Fruit fly (Drosophila melanogaster) whole organism, embryonic: ENCODE data around the gene Hip14.

Experiments
- Atf-2 ChIP-seq: fragments of 200-800 bp; sonication (Bioruptor generic); optimal IDR thresholded peaks from 2 replicates; lab custom pipeline; 2016; ENCODE audit warnings: missing biosample characterization, missing genetic modification characterization
- B-H1 ChIP-seq: fragments of 200-800 bp; sonication (Bioruptor generic); IDR thresholded peaks from 3 replicates; pipeline ENCODE4 v1.3.6; 2022; ENCODE audit warnings: missing biosample characterization, missing genetic modification characterization
- CG1024 ChIP-seq: fragments of 200-800 bp; sonication (Bioruptor generic); IDR thresholded peaks from 2 replicates; pipeline ENCODE4 v1.3.6; 2022; ENCODE audit warnings: missing biosample characterization, missing genetic modification characterization
- CG10431 ChIP-seq: fragments of 200-800 bp; sonication (Bioruptor generic); optimal IDR thresholded peaks from 3 replicates; lab custom pipeline; 2018; ENCODE audit warnings: missing biosample characterization, mild to moderate bottlenecking, missing genetic modification characterization
- CG11093 ChIP-seq: fragments of 200-800 bp; sonication (Bioruptor generic); IDR thresholded peaks from 3 replicates; pipeline ENCODE4 v1.3.6; 2022; ENCODE audit warnings: missing biosample characterization, missing genetic modification characterization
- CG12744 ChIP-seq: fragments of 200-800 bp; sonication (Bioruptor generic); optimal IDR thresholded peaks from 2 replicates; lab custom pipeline; 2016; ENCODE audit warnings: missing biosample characterization, missing genetic modification characterization
- CG12942 ChIP-seq: fragments of 200-800 bp; sonication (Bioruptor generic); optimal IDR thresholded peaks from 3 replicates; lab custom pipeline; 2016; ENCODE audit warnings: missing biosample characterization, missing genetic modification characterization
- CG14441 ChIP-seq: fragments of 200-800 bp; sonication (Bioruptor generic); IDR thresholded peaks from 2 replicates; pipeline ENCODE4 v1.3.6; 2022; ENCODE audit warnings: missing biosample characterization, missing genetic modification characterization
- CG15514 ChIP-seq: fragments of 200-800 bp; sonication (Bioruptor generic); optimal IDR thresholded peaks from 3 replicates; lab custom pipeline; 2017; ENCODE audit warnings: missing biosample characterization, missing genetic modification characterization, mild to moderate bottlenecking, moderate library complexity, missing genetic modification reagents
- CG18619 ChIP-seq: fragments of 200-800 bp; sonication (Bioruptor generic); optimal IDR thresholded peaks from 3 replicates; lab custom pipeline; 2017; ENCODE audit warnings: missing biosample characterization, mild to moderate bottlenecking, missing genetic modification characterization
- CG18764 ChIP-seq: fragments of 200-800 bp; sonication (Bioruptor generic); optimal IDR thresholded peaks from 3 replicates; lab custom pipeline; 2016; ENCODE audit warnings: missing biosample characterization, missing genetic modification characterization
- CG2199 ChIP-seq: fragments of 200-800 bp; sonication (Bioruptor generic); IDR thresholded peaks from 3 replicates; pipeline ENCODE4 v1.3.6; 2022; ENCODE audit warnings: missing biosample characterization, missing genetic modification characterization
- CG31388 ChIP-seq: fragments of 200-800 bp; sonication (Bioruptor generic); optimal IDR thresholded peaks from 2 replicates; lab custom pipeline; 2016; ENCODE audit warnings: missing biosample characterization, missing genetic modification characterization
- CG34422 ChIP-seq: fragments of 200-800 bp; sonication (Bioruptor generic); IDR thresholded peaks from 3 replicates; pipeline ENCODE4 v1.3.6; 2022; ENCODE audit warnings: missing biosample characterization, missing genetic modification characterization
- CG4424 ChIP-seq: fragments of 200-800 bp; sonication (Bioruptor generic); optimal IDR thresholded peaks from 3 replicates; lab custom pipeline; 2016; ENCODE audit warnings: missing biosample characterization, missing genetic modification characterization
- CG4730 ChIP-seq: fragments of 200-800 bp; sonication (Bioruptor generic); IDR thresholded peaks from 2 replicates; pipeline ENCODE4 v1.3.6; 2022; ENCODE audit warnings: missing biosample characterization, missing genetic modification characterization
- CG6689 ChIP-seq: fragments of 200-800 bp; sonication (Bioruptor generic); IDR thresholded peaks from 2 replicates; pipeline ENCODE4 v1.3.6; 2022; ENCODE audit warnings: missing biosample characterization, missing genetic modification characterization
- CG6854 ChIP-seq: fragments of 200-800 bp; sonication (Bioruptor generic); optimal IDR thresholded peaks from 3 replicates; lab custom pipeline; 2017; ENCODE audit warnings: missing biosample characterization, mild to moderate bottlenecking, missing genetic modification characterization
- CG7928 ChIP-seq: fragments of 200-800 bp; sonication (Bioruptor generic); optimal IDR thresholded peaks from 2 replicates; lab custom pipeline; 2017; ENCODE audit warnings: missing biosample characterization, mild to moderate bottlenecking, missing genetic modification characterization
- CG7963 ChIP-seq: fragments of 200-800 bp; sonication (Bioruptor generic); IDR thresholded peaks from 3 replicates; pipeline ENCODE4 v1.3.6; 2022; ENCODE audit warnings: missing biosample characterization, missing genetic modification characterization; ENCODE audit not compliant: partially characterized antibody
- CG8388 ChIP-seq: fragments of 200-800 bp; sonication (Bioruptor generic); optimal IDR thresholded peaks from 2 replicates; lab custom pipeline; 2019; ENCODE audit warnings: missing biosample characterization, mild to moderate bottlenecking, missing genetic modification characterization, moderate library complexity
- CTCF ChIP-seq: fragments of 200-800 bp; sonication (Bioruptor generic); optimal IDR thresholded peaks from 2 replicates; lab custom pipeline; 2017; ENCODE audit warnings: missing biosample characterization, mild to moderate bottlenecking, missing genetic modification characterization, moderate library complexity
- Dip2 ChIP-seq: fragments of 200-800 bp; sonication (Bioruptor generic); IDR thresholded peaks from 2 replicates; pipeline ENCODE4 v1.3.6; 2022; ENCODE audit warnings: missing biosample characterization, missing genetic modification characterization
- Doc2 ChIP-seq: fragments of 200-800 bp; sonication (Bioruptor generic); IDR thresholded peaks from 2 replicates; pipeline ENCODE4 v1.3.6; 2022; ENCODE audit warnings: missing biosample characterization, missing genetic modification characterization
- Hr78 ChIP-seq, 2 experiments: fragments of 200-800 bp in 1 of 2; fragments of >200 bp in 1 of 2; sonication (Bioruptor generic) in 1 of 2; optimal IDR thresholded peaks; 2 replicates each; lab custom pipeline; 2017 to 2019; ENCODE audit warnings: missing biosample characterization in 2 of 2, missing genetic modification characterization in 2 of 2, mild to moderate bottlenecking in 1 of 2, moderate library complexity in 1 of 2
- MTF-1 ChIP-seq: fragments of 200-800 bp; sonication (Bioruptor generic); optimal IDR thresholded peaks from 2 replicates; lab custom pipeline; 2018; ENCODE audit warnings: missing biosample characterization, mild to moderate bottlenecking, missing genetic modification characterization, borderline replicate concordance
- Nf-YC ChIP-seq: fragments of 200-800 bp; optimal IDR thresholded peaks from 3 replicates; lab custom pipeline; 2019; ENCODE audit warnings: missing biosample characterization, mild to moderate bottlenecking, missing genetic modification characterization, moderate library complexity
- Pdp1 ChIP-seq, 2 experiments: fragments of 200-800 bp; sonication (Bioruptor generic); optimal IDR thresholded peaks; 3 replicates each; lab custom pipeline; 2016; ENCODE audit warnings: missing biosample characterization in 2 of 2, missing genetic modification characterization in 2 of 2, mild to moderate bottlenecking in 1 of 2, moderate library complexity in 1 of 2
- caup ChIP-seq: fragments of 200-800 bp; sonication (Bioruptor generic); optimal IDR thresholded peaks from 3 replicates; lab custom pipeline; 2017; ENCODE audit warnings: missing biosample characterization, mild to moderate bottlenecking, missing genetic modification characterization, moderate library complexity; ENCODE audit not compliant: severe bottlenecking
- crol ChIP-seq: fragments of 200-800 bp; sonication (Bioruptor generic); IDR thresholded peaks from 2 replicates; pipeline ENCODE4 v1.3.6; 2022; ENCODE audit warnings: missing biosample characterization, missing genetic modification characterization
- disco-r ChIP-seq: fragments of 200-800 bp; sonication (Bioruptor generic); optimal IDR thresholded peaks from 2 replicates; lab custom pipeline; 2016; ENCODE audit warnings: missing biosample characterization, missing genetic modification characterization
- dmrt11E ChIP-seq: fragments of 200-800 bp; sonication (Bioruptor generic); optimal IDR thresholded peaks from 3 replicates; lab custom pipeline; 2018; ENCODE audit warnings: missing biosample characterization, mild to moderate bottlenecking, missing genetic modification characterization, moderate library complexity
- exex ChIP-seq: fragments of 200-800 bp; sonication (Bioruptor generic); optimal IDR thresholded peaks from 4 replicates; lab custom pipeline; 2018; ENCODE audit warnings: missing biosample characterization, mild to moderate bottlenecking, missing genetic modification characterization, moderate library complexity
- fd102C ChIP-seq: fragments of 200-800 bp; sonication (Bioruptor generic); optimal IDR thresholded peaks from 2 replicates; lab custom pipeline; 2018; ENCODE audit warnings: missing biosample characterization, mild to moderate bottlenecking, missing genetic modification characterization, moderate library complexity
- fd96Cb ChIP-seq: fragments of 200-800 bp; sonication (Bioruptor generic); optimal IDR thresholded peaks from 2 replicates; lab custom pipeline; 2018; ENCODE audit warnings: missing biosample characterization, mild to moderate bottlenecking, missing genetic modification characterization, moderate library complexity
- jigr1 ChIP-seq: fragments of 200-800 bp; sonication (Bioruptor generic); IDR thresholded peaks from 3 replicates; pipeline ENCODE4 v1.3.6; 2022; ENCODE audit warnings: missing biosample characterization, missing genetic modification characterization
- mirr ChIP-seq: fragments of 200-800 bp; sonication (Bioruptor generic); optimal IDR thresholded peaks from 3 replicates; lab custom pipeline; 2018; ENCODE audit warnings: missing biosample characterization, mild to moderate bottlenecking, missing genetic modification characterization
- onecut ChIP-seq: fragments of 200-800 bp; sonication (Bioruptor generic); IDR thresholded peaks from 2 replicates; pipeline ENCODE4 v1.3.6; 2022; ENCODE audit warnings: missing biosample characterization, missing genetic modification characterization
- pb ChIP-seq: fragments of 200-800 bp; sonication (Bioruptor generic); optimal IDR thresholded peaks from 3 replicates; lab custom pipeline; 2016; ENCODE audit warnings: missing biosample characterization, missing genetic modification characterization
- pum ChIP-seq: fragments of 200-800 bp; sonication (Bioruptor generic); optimal IDR thresholded peaks from 2 replicates; lab custom pipeline; 2016; ENCODE audit warnings: missing biosample characterization, missing genetic modification characterization
- pzg ChIP-seq: fragments of 200-800 bp; sonication (Bioruptor generic); optimal IDR thresholded peaks from 3 replicates; lab custom pipeline; 2018; ENCODE audit warnings: missing biosample characterization, mild to moderate bottlenecking, missing genetic modification characterization, moderate library complexity
- sd ChIP-seq: fragments of 200-800 bp; sonication (Bioruptor generic); optimal IDR thresholded peaks from 3 replicates; lab custom pipeline; 2018; ENCODE audit warnings: missing biosample characterization, mild to moderate bottlenecking, missing genetic modification characterization, moderate library complexity
- trh ChIP-seq: fragments of 200-800 bp; sonication (Bioruptor generic); optimal IDR thresholded peaks from 2 replicates; lab custom pipeline; 2016; ENCODE audit warnings: missing biosample characterization, missing genetic modification characterization
- unpg ChIP-seq: fragments of 200-800 bp; sonication (Bioruptor generic); optimal IDR thresholded peaks from 3 replicates; lab custom pipeline; 2018; ENCODE audit warnings: missing biosample characterization, mild to moderate bottlenecking, missing genetic modification characterization, moderate library complexity

The Hip14 gene

dm6 chr3L:15977565-15977964 lies 10.5 kb upstream of the Hip14 start (continued):
- TF ChIP-seq CG1024 (GFP tag; lab: Robert Waterston, UW) (no peak), pb (no peak), CG34422 (GFP tag; lab: Robert Waterston, UW) (peak; percentile 67; the same call in 2 of the 3 replicates), CG31388 (GFP tag; lab: Kevin White, UChicago) (no peak), CG18619 (GFP tag; lab: Kevin White, UChicago) (no peak), crol (GFP tag; lab: Robert Waterston, UW) (no peak), CG8388 (GFP tag; lab: Kevin White, UChicago) (no peak), CTCF (GFP tag; lab: Kevin White, UChicago) (no peak), B-H1 (peak; percentile 40; the same call in 1 of the 3 replicates), CG11093 (GFP tag; lab: Robert Waterston, UW) (peak; percentile 63; the same call in 2 of the 3 replicates), CG12942 (GFP tag; lab: Kevin White, UChicago) (no peak), pum (GFP tag; lab: Kevin White, UChicago) (no peak), trh (GFP tag; lab: Kevin White, UChicago) (no peak), exex (tag; lab: Kevin White, UChicago) (no peak), MTF-1 (GFP tag; lab: Kevin White, UChicago) (no peak), disco-r (no peak), Dip2 (GFP tag; lab: Robert Waterston, UW) (no peak), fd96Cb (tag; lab: Kevin White, UChicago) (peak; percentile 46), CG10431 (GFP tag; lab: Kevin White, UChicago) (no peak), CG7928 (GFP tag; lab: Kevin White, UChicago) (no peak), CG4424 (peak; percentile 27), CG15514 (GFP tag; lab: Kevin White, UChicago) (peak; percentile 51), unpg (GFP tag; lab: Kevin White, UChicago) (peak; percentile 39), CG18764 (GFP tag; lab: Kevin White, UChicago) (peak; percentile 10), jigr1 (GFP tag; lab: Robert Waterston, UW) (peak; percentile 36; the same call in 2 of the 3 replicates), caup (GFP tag; lab: Kevin White, UChicago) (peak; percentile 55), CG6689 (GFP tag; lab: Robert Waterston, UW) (peak; percentile 65), Nf-YC (peak; percentile 11), CG6854 (GFP tag; lab: Kevin White, UChicago) (no peak)

DNA sequence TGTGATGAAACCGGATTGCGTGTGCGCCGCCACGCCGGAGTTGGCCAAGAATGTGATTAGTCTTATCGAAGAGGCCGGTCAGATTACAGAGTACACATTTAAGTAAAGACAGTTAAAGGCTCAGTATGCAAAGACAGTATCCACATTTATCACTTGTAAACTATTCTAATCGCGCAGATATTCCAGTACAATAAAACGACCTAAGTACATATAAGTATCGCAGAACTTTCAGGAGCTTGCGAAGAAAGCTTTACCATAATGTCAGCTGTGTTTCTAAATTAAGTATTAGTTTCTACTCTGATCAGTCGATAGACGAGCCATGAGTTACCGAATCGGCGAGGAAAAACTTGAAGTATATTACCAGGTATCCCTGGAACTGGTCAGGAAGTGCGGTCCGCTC lies 9.8 kb upstream of the Hip14 start, which contains the start of gene CG17028:
CG17028 (plus strand) TSS at position 301 of the 400 bp plus-strand sequence.
- TF ChIP-seq sd (tag; lab: Kevin White, UChicago), result peak; percentile 22
- TF ChIP-seq Atf-2 (GFP tag; lab: Kevin White, UChicago), result no peak
- TF ChIP-seq exex (tag; lab: Kevin White, UChicago), result peak; percentile 48
- TF ChIP-seq mirr (GFP tag; lab: Kevin White, UChicago), result peak; percentile 66
- TF ChIP-seq, all 482 proteins: peak for 3

DNA sequence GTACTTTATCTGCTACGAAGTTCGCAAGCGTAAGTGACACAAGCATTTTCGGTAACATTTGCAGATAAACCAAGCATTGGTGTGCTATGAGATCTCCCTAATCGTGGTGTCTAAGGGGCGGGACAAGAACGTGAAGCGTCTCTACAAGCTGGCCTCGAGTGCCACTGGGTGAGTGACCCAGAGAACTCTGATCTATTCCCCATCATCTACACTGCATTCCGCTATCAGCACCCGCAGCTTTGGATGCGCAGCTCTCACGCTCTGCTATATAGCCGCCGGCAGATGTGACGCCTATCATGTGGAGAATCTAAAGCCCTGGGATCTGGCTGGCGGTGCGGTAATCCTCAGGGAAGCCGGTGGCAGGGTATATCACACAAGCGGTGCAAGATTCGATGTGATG lies 8.8 kb upstream of the Hip14 start:
- TF ChIP-seq fd102C (no peak), CG4730 (no peak), CG2199 (no peak), dmrt11E (tag; lab: Kevin White, UChicago) (no peak), CG7963 (GFP tag; lab: Robert Waterston, UW) (0 out of 3 replicates have a peak, but pooled peaks have one; percentile 19), Doc2 (GFP tag; lab: Robert Waterston, UW) (no peak), Hr78 (GFP tag; optimal IDR thresholded peaks at IDR 0.05; lab: Kevin White, UChicago) (peak in 1 of 2 experiments; percentile 16), pzg (GFP tag; lab: Kevin White, UChicago) (no peak), CG12744 (GFP tag; lab: Kevin White, UChicago) (no peak), onecut (GFP tag; lab: Robert Waterston, UW) (no peak), Pdp1 (GFP tag; optimal IDR thresholded peaks at IDR 0.05; lab: Kevin White, UChicago) (peak in 1 of 2 experiments; percentile 8), CG14441 (GFP tag; lab: Robert Waterston, UW) (0 out of 2 replicates have a peak, but pooled peaks have one; percentile 10)
